Fruit fly (Drosophila melanogaster) whole organism, embryonic: ENCODE measurements around the gene Lst8.

ENCODE experiments used
- Bgb ChIP-seq: fragments of 200-800 bp; sonication (Bioruptor generic); IDR thresholded peaks from 2 replicates; pipeline ENCODE4 v1.3.6; 2022; ENCODE audit warnings: missing biosample characterization, missing genetic modification characterization; ENCODE audit not compliant: partially characterized antibody
- CG10147 ChIP-seq: fragments of 200-800 bp; sonication (Bioruptor generic); optimal IDR thresholded peaks from 2 replicates; lab custom pipeline; 2019; ENCODE audit warnings: missing biosample characterization, mild to moderate bottlenecking, missing genetic modification characterization, moderate library complexity
- CG10274 ChIP-seq: fragments of 200-800 bp; sonication (Bioruptor generic); optimal IDR thresholded peaks from 3 replicates; lab custom pipeline; 2017; ENCODE audit warnings: missing biosample characterization, mild to moderate bottlenecking, missing genetic modification characterization
- CG11093 ChIP-seq: fragments of 200-800 bp; sonication (Bioruptor generic); IDR thresholded peaks from 3 replicates; pipeline ENCODE4 v1.3.6; 2022; ENCODE audit warnings: missing biosample characterization, missing genetic modification characterization
- CG12104 ChIP-seq: fragments of 200-800 bp; sonication (Bioruptor generic); optimal IDR thresholded peaks from 3 replicates; lab custom pipeline; 2016; ENCODE audit warnings: missing biosample characterization, missing genetic modification characterization
- CG1233 ChIP-seq: fragments of 200-800 bp; sonication (Bioruptor generic); optimal IDR thresholded peaks from 4 replicates; lab custom pipeline; 2018; ENCODE audit warnings: missing biosample characterization, mild to moderate bottlenecking, missing genetic modification characterization
- CG13123 ChIP-seq: fragments of 200-800 bp; sonication (Bioruptor generic); optimal IDR thresholded peaks from 2 replicates; lab custom pipeline; 2016; ENCODE audit warnings: missing biosample characterization, missing genetic modification characterization
- CG14014 ChIP-seq: fragments of 200-800 bp; sonication (Bioruptor generic); IDR thresholded peaks from 2 replicates; pipeline ENCODE4 v1.3.6; 2022; ENCODE audit warnings: missing biosample characterization, missing genetic modification characterization
- CG15601 ChIP-seq: fragments of 200-800 bp; sonication (Bioruptor generic); optimal IDR thresholded peaks from 3 replicates; lab custom pipeline; 2019; ENCODE audit warnings: missing biosample characterization, mild to moderate bottlenecking, missing genetic modification characterization, moderate library complexity
- CG16779 ChIP-seq: fragments of 200-800 bp; sonication (Bioruptor generic); IDR thresholded peaks from 2 replicates; pipeline ENCODE4 v1.3.6; 2022; ENCODE audit warnings: missing biosample characterization, missing genetic modification characterization
- CG16813 ChIP-seq: fragments of 200-800 bp; sonication (Bioruptor generic); IDR thresholded peaks from 3 replicates; pipeline ENCODE4 v1.3.6; 2022; ENCODE audit warnings: missing biosample characterization, missing genetic modification characterization; ENCODE audit not compliant: partially characterized antibody
- CG17829 ChIP-seq: fragments of 200-800 bp; optimal IDR thresholded peaks from 2 replicates; lab custom pipeline; 2019; ENCODE audit warnings: missing biosample characterization, mild to moderate bottlenecking, missing genetic modification characterization, moderate library complexity
- CG34224 ChIP-seq: fragments of 200-800 bp; sonication (Bioruptor generic); IDR thresholded peaks from 3 replicates; pipeline ENCODE4 v1.3.6; 2022; ENCODE audit warnings: missing biosample characterization, missing genetic modification characterization; ENCODE audit not compliant: partially characterized antibody
- CG4360 ChIP-seq: fragments of 200-800 bp; sonication (Bioruptor generic); IDR thresholded peaks from 2 replicates; pipeline ENCODE4 v1.3.6; 2022; ENCODE audit warnings: missing biosample characterization, missing genetic modification characterization
- CG6854 ChIP-seq: fragments of 200-800 bp; sonication (Bioruptor generic); optimal IDR thresholded peaks from 3 replicates; lab custom pipeline; 2017; ENCODE audit warnings: missing biosample characterization, mild to moderate bottlenecking, missing genetic modification characterization
- CG7556 ChIP-seq: fragments of 200-800 bp; sonication (Bioruptor generic); optimal IDR thresholded peaks from 2 replicates; lab custom pipeline; 2017; ENCODE audit warnings: missing biosample characterization, mild to moderate bottlenecking, missing genetic modification characterization
- CG7745 ChIP-seq: fragments of 200-800 bp; sonication (Bioruptor generic); optimal IDR thresholded peaks from 2 replicates; lab custom pipeline; 2018; ENCODE audit warnings: missing biosample characterization, mild to moderate bottlenecking, missing genetic modification characterization, moderate library complexity
- CG7928 ChIP-seq: fragments of 200-800 bp; sonication (Bioruptor generic); optimal IDR thresholded peaks from 2 replicates; lab custom pipeline; 2017; ENCODE audit warnings: missing biosample characterization, mild to moderate bottlenecking, missing genetic modification characterization
- Chrac-16 ChIP-seq: fragments of 200-800 bp; sonication (Bioruptor generic); optimal IDR thresholded peaks from 3 replicates; lab custom pipeline; 2016; ENCODE audit warnings: missing biosample characterization, missing genetic modification characterization
- D19B ChIP-seq: fragments of 200-800 bp; sonication (Bioruptor generic); optimal IDR thresholded peaks from 2 replicates; lab custom pipeline; 2017; ENCODE audit warnings: missing biosample characterization, mild to moderate bottlenecking, missing genetic modification characterization
- Dip2 ChIP-seq: fragments of 200-800 bp; sonication (Bioruptor generic); IDR thresholded peaks from 2 replicates; pipeline ENCODE4 v1.3.6; 2022; ENCODE audit warnings: missing biosample characterization, missing genetic modification characterization
- HLH3B ChIP-seq: fragments of 200-800 bp; sonication (Bioruptor generic); IDR thresholded peaks from 2 replicates; pipeline ENCODE4 v1.3.6; 2022; ENCODE audit warnings: missing biosample characterization, missing genetic modification characterization
- HLHmδ ChIP-seq: fragments of 200-800 bp; sonication (Bioruptor generic); optimal IDR thresholded peaks from 2 replicates; lab custom pipeline; 2018; ENCODE audit warnings: missing biosample characterization, mild to moderate bottlenecking, missing genetic modification characterization, moderate library complexity
- Hr3 ChIP-seq: fragments of 200-800 bp; sonication (Bioruptor generic); optimal IDR thresholded peaks from 3 replicates; lab custom pipeline; 2016; ENCODE audit warnings: missing biosample characterization, missing genetic modification characterization
- MTF-1 ChIP-seq: fragments of 200-800 bp; sonication (Bioruptor generic); optimal IDR thresholded peaks from 2 replicates; lab custom pipeline; 2018; ENCODE audit warnings: missing biosample characterization, mild to moderate bottlenecking, missing genetic modification characterization, borderline replicate concordance
- Mad ChIP-seq: fragments of 200-800 bp; sonication (Bioruptor generic); optimal IDR thresholded peaks from 2 replicates; lab custom pipeline; 2016; ENCODE audit warnings: missing biosample characterization, missing genetic modification characterization
- NFAT ChIP-seq: fragments of 200-800 bp; sonication (Bioruptor generic); IDR thresholded peaks from 2 replicates; pipeline ENCODE4 v1.3.6; 2022; ENCODE audit warnings: missing biosample characterization, missing genetic modification characterization
- Oaz ChIP-seq: fragments of 200-800 bp; sonication (Bioruptor generic); IDR thresholded peaks from 2 replicates; pipeline ENCODE4 v1.3.6; 2022; ENCODE audit warnings: missing biosample characterization, missing genetic modification characterization
- Oli ChIP-seq: fragments of 200-800 bp; sonication (Bioruptor generic); optimal IDR thresholded peaks from 2 replicates; lab custom pipeline; 2018; ENCODE audit warnings: missing biosample characterization, mild to moderate bottlenecking, missing genetic modification characterization, moderate library complexity
- Tbp ChIP-seq: fragments of >200 bp; optimal IDR thresholded peaks from 2 replicates; lab custom pipeline; 2018; ENCODE audit warnings: missing biosample characterization, missing genetic modification characterization
- ab ChIP-seq: fragments of 200-800 bp; sonication (Bioruptor generic); optimal IDR thresholded peaks from 2 replicates; lab custom pipeline; 2016; ENCODE audit warnings: missing biosample characterization, missing genetic modification characterization
- al ChIP-seq: fragments of 200-800 bp; sonication (Bioruptor generic); IDR thresholded peaks from 2 replicates; pipeline ENCODE4 v1.3.6; 2022; ENCODE audit warnings: missing biosample characterization, missing genetic modification characterization
- ap ChIP-seq: fragments of 200-800 bp; sonication (Bioruptor generic); IDR thresholded peaks from 2 replicates; pipeline ENCODE4 v1.3.6; 2022; ENCODE audit warnings: missing biosample characterization, missing genetic modification characterization
- az2 ChIP-seq: fragments of 200-800 bp; sonication (Bioruptor generic); optimal IDR thresholded peaks from 3 replicates; lab custom pipeline; 2016; ENCODE audit warnings: missing biosample characterization, missing genetic modification characterization
- bigmax ChIP-seq: fragments of 200-800 bp; sonication (Bioruptor generic); optimal IDR thresholded peaks from 2 replicates; lab custom pipeline; 2018; ENCODE audit warnings: missing biosample characterization, mild to moderate bottlenecking, missing genetic modification characterization
- dati ChIP-seq: fragments of 200-800 bp; sonication (Bioruptor generic); IDR thresholded peaks from 2 replicates; pipeline ENCODE4 v1.3.6; 2022; ENCODE audit warnings: missing biosample characterization, missing genetic modification characterization
- disco-r ChIP-seq: fragments of 200-800 bp; sonication (Bioruptor generic); optimal IDR thresholded peaks from 2 replicates; lab custom pipeline; 2016; ENCODE audit warnings: missing biosample characterization, missing genetic modification characterization
- dmrt99B ChIP-seq: fragments of 200-800 bp; sonication (Bioruptor generic); optimal IDR thresholded peaks from 2 replicates; lab custom pipeline; 2018; ENCODE audit warnings: missing biosample characterization, mild to moderate bottlenecking, missing genetic modification characterization, moderate library complexity
- esg ChIP-seq: fragments of 200-800 bp; sonication (Bioruptor generic); conservative IDR thresholded peaks from 2 replicates; pipeline ENCODE4 v1.3.6; 2022; ENCODE audit warnings: missing biosample characterization, missing genetic modification characterization
- hb ChIP-seq: fragments of 200-800 bp; sonication (Bioruptor generic); IDR thresholded peaks from 3 replicates; pipeline ENCODE4 v1.3.6; 2022; ENCODE audit warnings: missing biosample characterization, missing genetic modification characterization; ENCODE audit not compliant: partially characterized antibody
- kni ChIP-seq: fragments of 200-800 bp; sonication (Bioruptor generic); optimal IDR thresholded peaks from 3 replicates; lab custom pipeline; 2017; ENCODE audit warnings: mild to moderate bottlenecking, missing biosample characterization, missing genetic modification reagents, missing genetic modification characterization
- nmo ChIP-seq: fragments of 200-800 bp; sonication (Bioruptor generic); optimal IDR thresholded peaks from 2 replicates; lab custom pipeline; 2018; ENCODE audit warnings: missing biosample characterization, mild to moderate bottlenecking, missing genetic modification characterization, moderate library complexity
- slp2 ChIP-seq: fragments of 200-800 bp; sonication (Bioruptor generic); optimal IDR thresholded peaks from 2 replicates; lab custom pipeline; 2016; ENCODE audit warnings: missing biosample characterization, missing genetic modification characterization
- ssp ChIP-seq: fragments of 200-800 bp; sonication (Bioruptor generic); IDR thresholded peaks from 2 replicates; pipeline ENCODE4 v1.3.6; 2022; ENCODE audit warnings: missing biosample characterization, missing genetic modification characterization
- stc ChIP-seq: fragments of 200-800 bp; sonication (Bioruptor generic); IDR thresholded peaks from 2 replicates; pipeline ENCODE4 v1.3.6; 2022; ENCODE audit warnings: missing biosample characterization, missing genetic modification characterization
- tgo ChIP-seq: fragments of 200-800 bp; sonication (Bioruptor generic); IDR thresholded peaks from 3 replicates; pipeline ENCODE4 v1.3.6; 2022; ENCODE audit warnings: missing biosample characterization, missing genetic modification characterization
- trem ChIP-seq: fragments of 200-800 bp; optimal IDR thresholded peaks from 3 replicates; lab custom pipeline; 2019; ENCODE audit warnings: missing biosample characterization, mild to moderate bottlenecking, missing genetic modification characterization, moderate library complexity
- ttk ChIP-seq: fragments of 200-800 bp; sonication (Bioruptor generic); IDR thresholded peaks from 2 replicates; pipeline ENCODE4 v2.1.2; 2022; ENCODE audit warnings: missing biosample characterization, missing genetic modification characterization
- wek ChIP-seq: fragments of 200-800 bp; sonication (Bioruptor generic); optimal IDR thresholded peaks from 3 replicates; lab custom pipeline; 2018; ENCODE audit warnings: missing biosample characterization, mild to moderate bottlenecking, missing genetic modification characterization, moderate library complexity

Lst8 gene

DNA sequence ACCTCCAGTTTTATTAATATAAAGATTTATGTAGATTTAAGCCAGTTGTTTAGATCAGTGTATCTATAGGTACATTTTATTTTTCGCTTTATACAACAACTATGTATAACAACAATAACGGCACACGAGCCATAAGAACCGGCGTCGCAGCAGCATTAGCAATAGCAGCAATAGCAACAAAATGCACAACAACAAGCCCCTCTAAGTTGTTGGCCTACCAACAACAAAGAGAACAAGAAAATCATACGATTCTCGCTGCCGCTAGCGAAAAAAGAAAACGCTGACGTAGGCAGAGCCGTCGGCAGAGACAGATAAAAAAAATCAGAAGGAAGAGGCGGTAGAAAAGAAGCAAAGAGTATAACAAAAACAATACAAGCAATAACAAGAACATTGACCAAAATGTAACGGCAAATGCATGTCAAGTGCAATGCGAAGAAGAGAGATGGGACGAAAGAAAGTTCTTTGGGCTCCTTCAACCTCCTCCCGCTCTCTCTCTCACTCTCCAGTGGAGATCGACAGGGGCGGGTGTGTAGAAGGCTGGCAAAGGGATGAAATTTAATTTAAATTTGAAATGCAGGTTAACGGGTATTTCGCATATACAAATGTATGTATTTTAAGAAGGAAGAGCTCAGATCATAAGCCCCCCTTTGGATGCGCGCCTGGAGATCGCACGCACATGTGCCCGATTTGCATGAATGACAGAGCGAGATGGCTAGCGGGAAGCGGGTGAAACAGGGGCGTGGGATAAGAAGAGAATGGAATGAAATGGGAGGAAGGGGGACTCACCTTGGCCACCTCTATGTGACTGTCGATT, 26.9 kb downstream of the Lst8 start (continued):
- TF ChIP-seq stc (peak; percentile 98), CG12104 (GFP tag; lab: Kevin White, UChicago) (peak; percentile 94), bigmax (peak; percentile 59), disco-r (GFP tag; lab: Kevin White, UChicago) (peak; percentile 97), Dip2 (peak; percentile 63), az2 (GFP tag; lab: Kevin White, UChicago) (peak; percentile 99), ab (GFP tag; lab: Kevin White, UChicago) (peak; percentile 96), CG7745 (tag; lab: Kevin White, UChicago) (peak; percentile 91), CG1233 (GFP tag; lab: Kevin White, UChicago) (peak; percentile 97), CG34224 (GFP tag; lab: Robert Waterston, UW) (no peak), CG6854 (GFP tag; lab: Kevin White, UChicago) (peak; percentile 93), dati (peak; percentile 97), CG4360 (GFP tag; lab: Robert Waterston, UW) (peak; percentile 74), kni (GFP tag; lab: Kevin White, UChicago) (peak; percentile 96), Hr3 (GFP tag; lab: Kevin White, UChicago) (peak; percentile 99), Mad (GFP tag; lab: Kevin White, UChicago) (peak; percentile 98), Tbp (GFP tag; lab: Kevin White, UChicago) (no peak), CG14014 (GFP tag; lab: Robert Waterston, UW) (peak; percentile 98), CG10274 (GFP tag; lab: Kevin White, UChicago) (peak; percentile 91), ttk (GFP tag; lab: Robert Waterston, UW) (peak; percentile 98), ap (GFP tag; lab: Robert Waterston, UW) (peak; percentile 98), HLHmδ (GFP tag; lab: Kevin White, UChicago) (peak; percentile 25), CG7556 (GFP tag; lab: Kevin White, UChicago) (peak; percentile 97), al (GFP tag; lab: Robert Waterston, UW) (peak; percentile 97), CG7928 (GFP tag; lab: Kevin White, UChicago) (peak; percentile 77), Oaz (peak; percentile 92), esg (GFP tag; lab: Robert Waterston, UW) (peak; percentile 97), CG16813 (GFP tag; lab: Robert Waterston, UW) (no peak), CG17829 (tag; lab: Kevin White, UChicago) (peak; percentile 98), wek (peak; percentile 88), trem (tag; lab: Kevin White, UChicago) (peak; percentile 95), nmo (GFP tag; lab: Kevin White, UChicago) (peak; percentile 99), slp2 (GFP tag; lab: Kevin White, UChicago) (peak; percentile 98), hb (no peak), CG16779 (peak; percentile 97), CG11093 (GFP tag; lab: Robert Waterston, UW) (peak; percentile 98), Chrac-16 (GFP tag; lab: Kevin White, UChicago) (peak; percentile 99), MTF-1 (peak; percentile 95), HLH3B (GFP tag; lab: Robert Waterston, UW) (peak; percentile 98), tgo (GFP tag; lab: Robert Waterston, UW) (peak; percentile 98), CG13123 (peak; percentile 98), CG15601 (tag; lab: Kevin White, UChicago) (peak; percentile 98), dmrt99B (peak; percentile 98), CG10147 (GFP tag; lab: Kevin White, UChicago) (peak; percentile 90), D19B (GFP tag; lab: Kevin White, UChicago) (peak; percentile 92), ssp (GFP tag; lab: Robert Waterston, UW) (peak; percentile 94), NFAT (GFP tag; lab: Robert Waterston, UW) (peak; percentile 99), Oli (tag; lab: Kevin White, UChicago) (peak; percentile 98), Bgb (no peak)
